Worm (Caenorhabditis elegans) whole organism, L3 larva: ENCODE measurements around the gene tsn-1.

Source experiments
- R02D3.7 ChIP-seq: fragments of 150-350 bp; optimal IDR thresholded peaks from 2 replicates; lab custom pipeline; 2014; ENCODE audit warnings: missing biosample characterization, missing genetic modification characterization
- ZK546.5 ChIP-seq: sonication (generic microtip); optimal IDR thresholded peaks from 2 replicates; lab custom pipeline; 2017; ENCODE audit warnings: missing biosample characterization, missing genetic modification characterization
- aly-2 ChIP-seq: fragments of 150-350 bp; optimal IDR thresholded peaks from 2 replicates; lab custom pipeline; 2014; ENCODE audit warnings: missing biosample characterization, missing genetic modification characterization
- ama-1 ChIP-seq: fragments of 150-350 bp; optimal IDR thresholded peaks from 2 replicates; lab custom pipeline; 2018
- ceh-9 ChIP-seq: sonication (generic microtip); optimal IDR thresholded peaks from 2 replicates; lab custom pipeline; 2018; ENCODE audit warnings: missing biosample characterization, missing genetic modification characterization
- daf-12 ChIP-seq: fragments of 150-350 bp; optimal IDR thresholded peaks from 2 replicates; lab custom pipeline; 2014; ENCODE audit warnings: missing biosample characterization, missing genetic modification reagents, missing genetic modification characterization
- egl-5 ChIP-seq: fragments of 150-350 bp; optimal IDR thresholded peaks from 2 replicates; lab custom pipeline; 2017; ENCODE audit warnings: missing biosample characterization, missing genetic modification reagents, missing genetic modification characterization, inconsistent platforms
- elt-1 ChIP-seq: fragments of 150-350 bp; optimal IDR thresholded peaks from 2 replicates; lab custom pipeline; 2014; ENCODE audit warnings: missing biosample characterization, missing genetic modification characterization
- elt-2 ChIP-seq: sonication (generic microtip); optimal IDR thresholded peaks from 2 replicates; lab custom pipeline; 2016; ENCODE audit warnings: missing genetic modification reagents, mild to moderate bottlenecking, missing genetic modification characterization, missing compliant biosample characterization
- fkh-10 ChIP-seq: sonication (generic microtip); optimal IDR thresholded peaks from 2 replicates; lab custom pipeline; 2017; ENCODE audit warnings: missing biosample characterization, missing genetic modification reagents, missing genetic modification characterization
- fos-1 ChIP-seq: fragments of 150-350 bp; optimal IDR thresholded peaks from 2 replicates; lab custom pipeline; 2014; ENCODE audit warnings: missing biosample characterization, missing genetic modification characterization
- jun-1 ChIP-seq: fragments of 150-350 bp; optimal IDR thresholded peaks from 2 replicates; lab custom pipeline; 2014; ENCODE audit warnings: missing biosample characterization, missing genetic modification reagents, missing genetic modification characterization
- lin-15B ChIP-seq: fragments of 150-350 bp; optimal IDR thresholded peaks from 2 replicates; lab custom pipeline; 2014; ENCODE audit warnings: missing biosample characterization, missing genetic modification characterization
- lin-39 ChIP-seq: fragments of 150-350 bp; optimal IDR thresholded peaks from 2 replicates; lab custom pipeline; 2018; ENCODE audit warnings: missing biosample characterization, missing genetic modification reagents, missing genetic modification characterization
- lsy-12 ChIP-seq: sonication (generic microtip); optimal IDR thresholded peaks from 2 replicates; lab custom pipeline; 2016; ENCODE audit warnings: mild to moderate bottlenecking, missing genetic modification characterization, missing compliant biosample characterization
- mdl-1 ChIP-seq: fragments of 150-350 bp; optimal IDR thresholded peaks from 2 replicates; lab custom pipeline; 2014; ENCODE audit warnings: missing biosample characterization, missing genetic modification characterization
- nfya-1 ChIP-seq: sonication (generic microtip); optimal IDR thresholded peaks from 2 replicates; lab custom pipeline; 2017; ENCODE audit warnings: missing genetic modification characterization, mild to moderate bottlenecking, missing compliant biosample characterization, antibody characterized with exemption, moderate library complexity; ENCODE audit not compliant: insufficient read depth
- nhr-11 ChIP-seq: fragments of 150-350 bp; optimal IDR thresholded peaks from 2 replicates; lab custom pipeline; 2014; ENCODE audit warnings: missing biosample characterization, missing genetic modification characterization
- nhr-23 ChIP-seq: fragments of 150-350 bp; optimal IDR thresholded peaks from 2 replicates; lab custom pipeline; 2014; ENCODE audit warnings: missing biosample characterization, missing genetic modification reagents, missing genetic modification characterization
- nhr-237 ChIP-seq: fragments of 150-350 bp; optimal IDR thresholded peaks from 2 replicates; lab custom pipeline; 2014; ENCODE audit warnings: missing biosample characterization, missing genetic modification characterization
- nhr-25 ChIP-seq: sonication (generic microtip); optimal IDR thresholded peaks from 2 replicates; lab custom pipeline; 2017; ENCODE audit warnings: missing biosample characterization, missing genetic modification characterization
- nhr-43 ChIP-seq: sonication (generic microtip); optimal IDR thresholded peaks from 2 replicates; lab custom pipeline; 2016; ENCODE audit warnings: mild to moderate bottlenecking, missing genetic modification characterization, missing compliant biosample characterization; ENCODE audit not compliant: poor library complexity, severe bottlenecking
- nhr-76 ChIP-seq: fragments of 150-350 bp; sonication (generic microtip); optimal IDR thresholded peaks from 5 replicates; lab custom pipeline; 2014; ENCODE audit warnings: missing biosample characterization, missing genetic modification characterization
- nhr-77 ChIP-seq: fragments of 150-350 bp; optimal IDR thresholded peaks from 2 replicates; lab custom pipeline; 2014; ENCODE audit warnings: missing biosample characterization, missing genetic modification characterization
- pha-4 ChIP-seq: fragments of 150-350 bp; optimal IDR thresholded peaks from 2 replicates; lab custom pipeline; 2014; ENCODE audit warnings: missing biosample characterization, missing genetic modification reagents, missing genetic modification characterization
- pqm-1 ChIP-seq: fragments of 150-350 bp; optimal IDR thresholded peaks from 2 replicates; lab custom pipeline; 2017; ENCODE audit warnings: missing biosample characterization, missing genetic modification characterization, inconsistent platforms
- sea-2 ChIP-seq: fragments of 150-350 bp; sonication (generic microtip); optimal IDR thresholded peaks from 4 replicates; lab custom pipeline; 2014; ENCODE audit warnings: missing biosample characterization, missing genetic modification reagents, missing genetic modification characterization
- snpc-4 ChIP-seq: fragments of 150-350 bp; optimal IDR thresholded peaks from 2 replicates; lab custom pipeline; 2014; ENCODE audit warnings: missing biosample characterization, missing genetic modification characterization
- tbx-2 ChIP-seq: sonication (generic microtip); optimal IDR thresholded peaks from 2 replicates; lab custom pipeline; 2016; ENCODE audit warnings: mild to moderate bottlenecking, missing genetic modification characterization, missing compliant biosample characterization
- unc-39 ChIP-seq: sonication (generic microtip); optimal IDR thresholded peaks from 4 replicates; lab custom pipeline; 2017; ENCODE audit warnings: missing biosample characterization, missing genetic modification characterization

Gene tsn-1

DNA sequence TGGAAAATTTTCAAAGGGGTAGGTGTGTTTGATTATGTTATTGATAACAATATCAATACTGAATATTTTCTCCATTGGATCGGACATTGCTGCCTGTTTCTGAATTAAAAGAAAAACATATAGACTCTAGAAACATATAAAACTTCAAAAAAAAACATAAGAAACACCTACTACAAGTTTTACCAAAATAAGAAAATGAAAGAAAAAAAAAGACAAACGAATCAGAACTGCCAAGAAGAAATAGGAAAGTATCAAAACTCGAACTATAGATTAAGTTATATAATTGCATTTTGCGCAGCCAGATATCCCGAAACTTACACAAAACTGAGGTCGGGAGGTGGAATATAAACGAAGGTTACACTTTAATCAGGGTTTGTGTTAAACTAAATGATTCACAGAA lies 41.3 kb upstream of the tsn-1 start, which contains the start of gene T05A7.11:
T05A7.11 (minus strand) TSS at position 101 of the 400 bp plus-strand sequence.
- TF ChIP-seq ceh-9 (no peak), mdl-1 (tag; lab: Kevin White, UChicago) (no peak), lsy-12 (tag; lab: Kevin White, UChicago) (no peak), nhr-76 (tag; lab: Kevin White, UChicago) (no peak), aly-2 (no peak), sea-2 (no peak), elt-2 (tag; lab: Kevin White, UChicago) (no peak)
- TF ChIP-seq, all 47 proteins: peak for 0

DNA sequence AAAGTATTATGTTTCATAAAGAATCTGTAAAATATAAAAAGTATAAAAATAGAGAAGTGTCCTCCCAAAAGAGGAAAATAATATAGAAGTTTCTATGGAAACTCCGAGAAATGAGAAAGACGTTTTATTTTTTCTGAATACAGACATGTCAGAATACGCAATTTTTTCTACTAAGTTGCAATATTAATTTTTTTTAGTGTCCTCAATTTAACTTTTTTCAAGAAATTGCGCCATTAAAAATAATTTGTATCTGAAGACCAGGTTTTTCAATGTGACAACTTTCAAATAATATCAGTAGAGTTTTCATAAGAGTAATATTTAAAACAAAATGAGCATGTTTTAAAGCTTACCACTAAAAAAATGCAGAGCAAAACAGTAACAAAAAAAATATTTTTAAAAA lies 39.0 kb upstream of the tsn-1 start, which contains the start of gene fut-5:
fut-5 (minus strand) TSS at position 101 of the 400 bp plus-strand sequence.
- TF ChIP-seq nhr-23 (tag; lab: Kevin White, UChicago) (no peak), R02D3.7 (tag; lab: Kevin White, UChicago) (no peak), nhr-237 (tag; lab: Kevin White, UChicago) (no peak)
- TF ChIP-seq, all 47 proteins: peak for 0

DNA sequence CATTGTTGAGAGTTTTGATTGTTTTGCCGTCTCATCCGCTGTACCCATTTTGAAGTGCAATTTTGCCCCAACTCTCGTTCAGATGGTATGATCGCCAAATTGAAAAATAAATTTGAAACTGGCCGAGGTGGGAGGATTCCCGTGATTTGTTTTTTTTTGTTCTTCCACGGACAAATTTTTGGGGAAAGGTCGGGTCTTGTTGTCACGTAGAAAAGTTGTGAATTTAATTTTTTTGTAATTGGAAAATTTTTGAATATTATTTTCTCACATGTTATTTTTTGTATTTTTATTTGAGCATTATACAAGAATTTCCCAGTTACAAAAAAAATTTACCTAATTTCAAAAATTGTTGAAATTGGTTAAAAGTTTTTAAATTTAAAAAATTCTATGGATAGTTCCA lies 34.9 kb upstream of the tsn-1 start, which contains the start of gene T05A7.6:
T05A7.6 (minus strand) TSS at position 101 of the 400 bp plus-strand sequence.
- no peak for TF ChIP-seq daf-12 (tag; lab: Kevin White, UChicago)
- TF ChIP-seq jun-1: no peak
- TF ChIP-seq snpc-4 (tag; lab: Kevin White, UChicago): no peak
- TF ChIP-seq nhr-11 (tag; lab: Kevin White, UChicago): no peak
- TF ChIP-seq fkh-10: no peak
- no peak for TF ChIP-seq ZK546.5
- TF ChIP-seq nhr-77 (tag; lab: Kevin White, UChicago): no peak

DNA sequence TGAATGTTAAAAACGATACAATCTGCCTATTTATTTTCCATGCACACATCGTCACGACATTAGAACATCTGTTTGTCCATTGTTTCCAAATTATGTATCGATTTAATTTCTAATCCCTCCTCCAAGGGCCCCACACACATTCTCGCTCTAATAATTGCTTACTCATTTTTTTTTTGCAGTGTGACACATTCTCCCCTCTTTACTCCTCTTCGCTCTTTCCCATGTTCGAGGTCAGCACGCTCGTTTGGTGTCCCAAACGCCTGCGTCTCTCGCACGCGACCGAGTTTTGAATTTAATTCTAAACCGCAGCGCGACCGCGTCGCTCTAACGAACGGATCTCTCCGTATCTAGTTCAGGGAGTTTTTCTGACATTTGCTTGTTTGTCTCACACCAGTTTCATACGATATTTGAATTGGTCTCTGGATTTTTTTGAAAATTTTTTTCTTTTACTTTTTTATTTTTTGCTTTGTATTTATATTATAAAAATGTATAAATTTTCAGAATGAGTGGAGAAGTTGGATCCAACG lies 34.0 kb upstream of the tsn-1 start, which contains the start of the genes clec-140 and hmg-11:
clec-140 (plus strand) TSS at position 477 of the 527 bp plus-strand sequence.
hmg-11 (plus strand) TSS at position 502 of the 527 bp plus-strand sequence.
- TF ChIP-seq nfya-1 (tag; lab: Kevin White, UChicago) (peak; percentile 72), lin-39 (tag; lab: Kevin White, UChicago) (peak; percentile 90), snpc-4 (tag; lab: Kevin White, UChicago) (peak; percentile 43), pha-4 (tag; lab: Kevin White, UChicago) (no peak), fos-1 (peak; percentile 9), egl-5 (tag; lab: Kevin White, UChicago) (peak; percentile 24), mdl-1 (tag; lab: Kevin White, UChicago) (no peak), jun-1 (peak; percentile 45), lin-15B (peak; percentile 71), ama-1 (no peak), pqm-1 (tag; lab: Kevin White, UChicago) (peak; percentile 33), elt-2 (tag; lab: Kevin White, UChicago) (peak; percentile 46), nhr-23 (tag; lab: Kevin White, UChicago) (peak; percentile 41), ceh-9 (no peak), lsy-12 (tag; lab: Kevin White, UChicago) (peak; percentile 8), nhr-25 (peak; percentile 51)
- TF ChIP-seq, all 47 proteins: peak for 12

DNA sequence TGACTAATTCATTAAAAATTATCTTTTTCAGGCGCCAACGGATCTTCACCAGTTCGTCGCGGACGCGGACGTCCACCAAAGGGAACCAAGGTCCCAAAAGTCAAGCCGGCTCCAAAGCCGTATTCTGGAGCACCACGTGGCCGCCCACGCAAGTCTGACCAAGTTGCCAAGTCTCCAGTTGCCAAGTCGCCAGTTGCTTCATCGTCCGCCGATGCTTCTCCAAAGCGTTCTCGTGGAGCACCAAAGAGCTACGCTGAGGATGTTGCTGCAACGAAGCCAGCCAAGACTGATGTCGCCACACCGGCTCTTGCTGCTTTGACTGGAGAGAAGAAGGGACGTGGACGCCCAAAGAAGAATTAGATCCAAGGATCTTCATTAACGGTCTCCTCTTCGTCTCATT lies 33.4 kb upstream of the tsn-1 start:
- no peak for TF ChIP-seq unc-39 (tag; lab: Kevin White, UChicago)
- TF ChIP-seq elt-1: no peak

DNA sequence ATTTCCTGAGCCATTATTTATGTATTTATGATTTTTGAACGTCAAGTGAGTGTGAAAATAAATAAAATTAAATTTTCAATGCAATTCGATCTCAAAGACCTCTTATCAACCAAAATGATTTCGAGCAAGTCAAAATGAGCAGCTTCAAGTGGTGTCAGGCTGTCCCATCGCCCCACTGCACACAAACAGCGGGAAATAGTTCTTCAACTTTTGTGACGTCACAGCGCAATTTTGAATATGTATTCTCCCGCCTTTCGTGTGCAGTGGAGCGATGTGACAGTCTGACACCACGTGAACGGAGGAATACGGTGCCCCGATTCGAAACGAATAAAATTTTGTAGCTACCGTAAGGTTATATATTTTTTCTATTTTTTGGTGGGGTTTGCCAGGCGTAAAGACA lies 33.0 kb upstream of the tsn-1 start:
- TF ChIP-seq ama-1: peak; percentile 56
- TF ChIP-seq mdl-1 (tag; lab: Kevin White, UChicago): no peak
- no peak for TF ChIP-seq nhr-43

DNA sequence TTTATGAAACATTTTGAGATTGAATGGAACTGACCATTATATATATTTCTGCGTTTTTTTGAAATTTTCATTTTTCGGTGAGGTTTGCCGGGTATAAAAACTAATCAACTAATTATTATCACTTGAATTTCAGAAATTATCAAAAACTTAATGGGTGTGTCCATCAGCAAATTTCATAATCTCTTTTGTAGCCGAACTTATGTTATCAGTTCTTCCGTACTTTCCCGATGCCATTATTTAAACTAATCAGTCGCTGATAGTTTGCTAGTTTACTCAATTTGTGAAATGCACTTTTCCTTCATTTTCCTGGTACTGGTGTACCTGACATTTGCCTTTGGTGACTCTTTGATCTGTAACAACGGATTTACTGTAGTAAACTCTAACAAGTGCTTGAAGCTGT lies 32.4 kb upstream of the tsn-1 start:
- TF ChIP-seq nhr-237 (tag; lab: Kevin White, UChicago): no peak
- peak; percentile 68 for TF ChIP-seq pqm-1 (tag; lab: Kevin White, UChicago)
- TF ChIP-seq lin-39 (tag; lab: Kevin White, UChicago): no peak
- peak; percentile 96 for TF ChIP-seq elt-2 (tag; lab: Kevin White, UChicago)
- TF ChIP-seq jun-1: peak; percentile 60
- TF ChIP-seq tbx-2: no peak
